Worm (Caenorhabditis elegans): ENCODE data around the gene C18E9.8.

The C18E9.8 gene

DNA sequence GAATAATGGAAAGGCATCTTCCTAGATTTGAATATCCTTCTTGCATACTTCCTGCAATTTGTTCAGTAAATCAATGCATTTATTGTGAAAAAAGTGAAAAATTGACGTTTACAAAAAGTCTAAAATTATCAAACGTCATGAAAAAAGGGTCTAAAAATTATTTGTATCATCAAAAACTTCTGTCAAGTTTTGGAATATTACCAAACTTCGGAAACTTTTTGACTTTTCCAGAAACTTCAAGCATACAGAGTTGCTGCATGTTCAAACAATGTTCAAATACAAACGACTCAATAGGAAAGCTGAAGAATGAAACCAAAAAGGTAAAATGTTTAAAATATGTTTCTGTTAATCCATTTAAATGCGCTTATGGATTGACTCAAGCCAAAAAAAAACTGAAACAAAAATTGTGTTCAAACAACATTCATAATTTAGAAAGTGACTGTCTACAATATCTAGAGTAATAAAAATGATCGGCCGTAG lies 13.9 kb upstream of the C18E9.8 start, which contains the start of gene F44G4.6:
Gene F44G4.6 (minus strand): TSS at position 51 of the 480 bp plus-strand sequence.
- TF ChIP-seq swsn-7 (tag; optimal IDR thresholded peaks at IDR 0.05) (no peak), efl-1 (optimal IDR thresholded peaks at IDR 0.05) (no peak), efl-1 (GFP tag; optimal IDR thresholded peaks at IDR 0.05 in 1 of 2) (peak in 1 of 2 experiments; percentile 28)

DNA sequence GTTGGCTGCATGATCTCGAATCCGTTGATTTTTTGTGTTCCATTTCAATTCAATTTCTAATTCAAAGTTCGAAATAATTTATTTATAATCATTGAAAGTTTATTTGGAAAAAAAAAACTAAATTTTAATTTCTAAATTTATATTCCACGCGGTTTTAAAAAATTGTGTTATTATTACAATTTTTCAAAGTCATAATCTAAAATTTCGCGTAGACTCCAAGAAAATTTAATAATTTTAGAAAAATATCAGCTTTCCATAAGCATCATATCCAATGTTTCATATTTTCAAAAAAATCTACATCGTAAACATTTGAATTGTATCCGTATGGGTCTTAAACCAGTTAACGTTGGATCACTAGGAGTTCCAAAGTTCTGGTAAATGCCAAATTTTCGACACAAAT lies 12.5 kb upstream of the C18E9.8 start, which contains the start of gene F44G4.5:
Gene F44G4.5 (minus strand): TSS at position 101 of the 400 bp plus-strand sequence.
- no peak for TF ChIP-seq isw-1 (GFP tag; IDR thresholded peaks at IDR 0.05)
- TF ChIP-seq aly-2 (tag; optimal IDR thresholded peaks at IDR 0.05), result no peak
- no peak for TF ChIP-seq C34B4.2 (tag; optimal IDR thresholded peaks at IDR 0.05)
- no peak for TF ChIP-seq dpl-1 (GFP tag; optimal IDR thresholded peaks at IDR 0.05)
- TF ChIP-seq nhr-47 (tag; optimal IDR thresholded peaks at IDR 0.05), result no peak
- no peak for TF ChIP-seq lin-13 (GFP tag; optimal IDR thresholded peaks at IDR 0.05)
- TF ChIP-seq vab-15 (tag; optimal IDR thresholded peaks at IDR 0.05), result no peak
- TF ChIP-seq pag-3 (tag; optimal IDR thresholded peaks at IDR 0.05; ENCODE audit: borderline replicate concordance, insufficient read depth), result no peak
- TF ChIP-seq grh-1 (GFP tag; IDR thresholded peaks at IDR 0.05), result no peak
- TF ChIP-seq rnt-1 (tag; optimal IDR thresholded peaks at IDR 0.05), result no peak
- no peak for TF ChIP-seq unc-30 (tag; optimal IDR thresholded peaks at IDR 0.05)
- TF ChIP-seq Y116A8C.19 (tag; optimal IDR thresholded peaks at IDR 0.05; ENCODE audit: borderline replicate concordance), result no peak
- TF ChIP-seq nhr-19 (GFP tag; conservative IDR thresholded peaks at IDR 0.05), result no peak
- no peak for TF ChIP-seq efl-3 (GFP tag; optimal IDR thresholded peaks at IDR 0.05)
- no peak for TF ChIP-seq nhr-90 (tag; optimal IDR thresholded peaks at IDR 0.05; ENCODE audit: poor library complexity)

DNA sequence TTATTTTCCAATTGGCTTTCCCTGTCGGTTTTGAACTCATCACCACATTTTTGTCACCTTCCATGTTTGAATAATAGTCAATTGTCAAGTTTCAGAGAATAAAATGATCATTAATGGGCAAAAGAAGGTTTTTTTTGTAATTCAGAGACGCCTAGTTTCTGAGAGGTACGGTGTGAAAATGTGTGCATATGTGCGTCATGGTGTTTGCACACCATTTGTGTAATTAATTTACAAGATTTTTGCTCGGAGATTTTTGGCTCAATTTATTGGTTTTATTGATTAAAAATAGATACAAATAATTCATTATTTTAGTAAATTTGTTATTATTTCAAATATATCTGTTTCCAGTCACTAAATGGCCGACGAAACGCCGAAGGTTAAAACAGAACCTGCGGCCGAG lies 9.6 kb upstream of the C18E9.8 start, which contains the start of the genes F44G4.3 and tdp-1:
Gene F44G4.3 (minus strand): TSS at position 184 of the 400 bp plus-strand sequence.
Gene tdp-1 (plus strand): TSS at position 347 of the 400 bp plus-strand sequence.
- TF ChIP-seq swsn-7 (tag; optimal IDR thresholded peaks at IDR 0.05), result peak; percentile 14
- peak; percentile 84 for TF ChIP-seq F16B12.6 (tag; optimal IDR thresholded peaks at IDR 0.05)
- TF ChIP-seq pag-3 (tag; optimal IDR thresholded peaks at IDR 0.05; ENCODE audit: borderline replicate concordance, insufficient read depth), result no peak
- TF ChIP-seq snu-23 (GFP tag; optimal IDR thresholded peaks at IDR 0.05), result peak; percentile 15
- TF ChIP-seq nhr-71 (tag; optimal IDR thresholded peaks at IDR 0.05), result peak; percentile 14
- TF ChIP-seq irx-1 (tag; optimal IDR thresholded peaks at IDR 0.05), result no peak
- peak; percentile 31 to 35 for TF ChIP-seq efl-1 (optimal IDR thresholded peaks at IDR 0.05)
- TF ChIP-seq efl-1 (GFP tag; optimal IDR thresholded peaks at IDR 0.05 in 1 of 2), result peak; percentile 49 to 91
- peak; percentile 14 for TF ChIP-seq vab-15 (tag; optimal IDR thresholded peaks at IDR 0.05)
- TF ChIP-seq unc-62 (GFP tag; optimal IDR thresholded peaks at IDR 0.05), result no peak
- TF ChIP-seq lin-14 (GFP tag; optimal IDR thresholded peaks at IDR 0.05), result peak; percentile 18
- TF ChIP-seq skn-1 (tag; optimal IDR thresholded peaks at IDR 0.05), result no peak
- no peak for TF ChIP-seq fkh-10 (GFP tag; optimal IDR thresholded peaks at IDR 0.05)
- peak; percentile 24 for TF ChIP-seq ces-1 (GFP tag; optimal IDR thresholded peaks at IDR 0.05)
- peak; percentile 73 to 96 for TF ChIP-seq lsy-2 (tag; optimal IDR thresholded peaks at IDR 0.05)
- TF ChIP-seq egl-13 (tag; optimal IDR thresholded peaks at IDR 0.05), result no peak
- peak; percentile 14 to 55 for TF ChIP-seq lin-35 (GFP tag; optimal IDR thresholded peaks at IDR 0.05)
- peak; percentile 24 to 60 (median 26) for TF ChIP-seq dpl-1 (GFP tag; optimal IDR thresholded peaks at IDR 0.05)
- no peak for TF ChIP-seq Y116A8C.19 (tag; optimal IDR thresholded peaks at IDR 0.05; ENCODE audit: borderline replicate concordance)
- TF ChIP-seq mep-1 (tag; optimal IDR thresholded peaks at IDR 0.05), result peak; percentile 77
- TF ChIP-seq ceh-8 (GFP tag; optimal IDR thresholded peaks at IDR 0.05), result no peak
- TF ChIP-seq nhr-47 (tag; optimal IDR thresholded peaks at IDR 0.05), result peak; percentile 33
- no peak for TF ChIP-seq pqm-1 (tag; optimal IDR thresholded peaks at IDR 0.05)
- peak; percentile 8 for TF ChIP-seq nhr-85 (tag)
- no peak for TF ChIP-seq tlp-1 (tag; optimal IDR thresholded peaks at IDR 0.05)

DNA sequence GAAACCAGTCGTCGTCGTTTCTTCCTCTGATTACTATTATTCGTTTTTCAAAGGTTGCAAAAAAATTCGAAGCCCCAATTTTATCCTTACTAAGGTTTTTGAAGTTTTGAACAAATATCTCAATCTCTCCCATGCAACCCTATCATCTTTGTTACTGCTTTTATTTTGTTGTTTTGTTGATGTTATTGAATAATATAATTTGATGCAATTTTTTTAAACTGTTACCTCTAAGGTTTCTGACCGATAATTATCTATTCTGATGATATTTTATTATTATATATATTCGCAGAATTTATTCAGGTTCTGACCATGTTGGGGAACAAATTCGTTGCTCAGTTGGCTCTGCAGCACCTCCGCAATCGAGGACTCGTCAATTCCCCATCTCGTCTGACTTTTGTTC lies 8.2 kb upstream of the C18E9.8 start, which contains the start of gene ndub-2:
Gene ndub-2 (plus strand): TSS at position 301 of the 400 bp plus-strand sequence.
- no peak for TF ChIP-seq snu-23 (GFP tag; optimal IDR thresholded peaks at IDR 0.05)
- TF ChIP-seq nhr-90 (tag; optimal IDR thresholded peaks at IDR 0.05; ENCODE audit: poor library complexity), result no peak
- TF ChIP-seq nhr-11 (tag; optimal IDR thresholded peaks at IDR 0.05), result no peak
- TF ChIP-seq fkh-4 (tag; optimal IDR thresholded peaks at IDR 0.05; ENCODE audit: borderline replicate concordance), result no peak
- TF ChIP-seq egl-13 (tag; optimal IDR thresholded peaks at IDR 0.05), result no peak
- TF ChIP-seq nhr-20 (tag; optimal IDR thresholded peaks at IDR 0.05), result no peak
- no peak for TF ChIP-seq irx-1 (tag; optimal IDR thresholded peaks at IDR 0.05)
- no peak for TF ChIP-seq efl-1 (optimal IDR thresholded peaks at IDR 0.05)
- TF ChIP-seq efl-1 (GFP tag; optimal IDR thresholded peaks at IDR 0.05 in 1 of 2), result peak in 1 of 2 experiments; percentile 45

Measured in whole organism, L1 larva.